Worm (Caenorhabditis elegans) whole organism, L4 larva: ENCODE results near the gene npr-15.

ENCODE experiments used
- F10B5.3 ChIP-seq: sonication (generic microtip); optimal IDR thresholded peaks from 2 replicates; lab custom pipeline; 2016; ENCODE audit warnings: mild to moderate bottlenecking, missing genetic modification characterization, missing compliant biosample characterization
- F26F4.8 ChIP-seq: fragments of 200-800 bp; sonication (Bioruptor generic); conservative IDR thresholded peaks from 2 replicates; pipeline ENCODE4 v1.3.6; 2022; ENCODE audit warnings: missing genetic modification characterization, missing compliant biosample characterization
- F37D6.2 ChIP-seq: sonication (generic microtip); optimal IDR thresholded peaks from 2 replicates; lab custom pipeline; 2016; ENCODE audit warnings: mild to moderate bottlenecking, missing genetic modification characterization, missing compliant biosample characterization
- F44E2.7 ChIP-seq: fragments of 200-800 bp; sonication (Bioruptor generic); IDR thresholded peaks from 2 replicates; pipeline ENCODE4 v2.1.2; 2022; ENCODE audit warnings: missing genetic modification characterization, missing compliant biosample characterization
- T20F7.1 ChIP-seq: fragments of 200-800 bp; sonication (Bioruptor generic); optimal IDR thresholded peaks from 2 replicates; lab custom pipeline; 2018; ENCODE audit warnings: mild to moderate bottlenecking, missing genetic modification characterization, missing compliant biosample characterization
- T26A8.4 ChIP-seq: fragments of 200-800 bp; sonication (Bioruptor generic); IDR thresholded peaks from 2 replicates; pipeline ENCODE4 v1.3.6; 2022; ENCODE audit warnings: missing genetic modification characterization, missing compliant biosample characterization
- Y48G9A.11 ChIP-seq: fragments of 200-800 bp; sonication (Bioruptor generic); IDR thresholded peaks from 2 replicates; pipeline ENCODE4 v1.3.6; 2022; ENCODE audit warnings: missing genetic modification reagents, missing genetic modification characterization, missing compliant biosample characterization
- Y75B8A.6 ChIP-seq: fragments of 200-800 bp; sonication (Bioruptor generic); IDR thresholded peaks from 2 replicates; pipeline ENCODE4 v1.3.6; 2022; ENCODE audit warnings: missing genetic modification reagents, missing genetic modification characterization, missing compliant biosample characterization
- ZK337.2 ChIP-seq: fragments of 200-800 bp; sonication (Bioruptor generic); IDR thresholded peaks from 2 replicates; pipeline ENCODE4 v1.3.6; 2022; ENCODE audit warnings: missing genetic modification reagents, missing genetic modification characterization, missing compliant biosample characterization
- aha-1 ChIP-seq: fragments of 150-350 bp; peaks from one replicate; lab custom pipeline; 2014; ENCODE audit warnings: missing biosample characterization, missing genetic modification characterization
- arid-1 ChIP-seq: fragments of 200-800 bp; sonication (Bioruptor generic); conservative IDR thresholded peaks from 2 replicates; pipeline ENCODE4 v1.3.6; 2022; ENCODE audit warnings: missing genetic modification reagents, missing genetic modification characterization, missing compliant biosample characterization
- ceh-44 ChIP-seq: fragments of 200-800 bp; sonication (Bioruptor generic); IDR thresholded peaks from 2 replicates; pipeline ENCODE4 v1.3.6; 2022; ENCODE audit warnings: missing genetic modification reagents, missing genetic modification characterization, missing compliant biosample characterization
- ceh-62 ChIP-seq: sonication (generic microtip); optimal IDR thresholded peaks from 2 replicates; lab custom pipeline; 2017; ENCODE audit warnings: missing biosample characterization, missing genetic modification characterization
- ctbp-1 ChIP-seq: fragments of 200-800 bp; sonication (Bioruptor generic); IDR thresholded peaks from 2 replicates; pipeline ENCODE4 v1.3.6; 2022; ENCODE audit warnings: missing genetic modification reagents, missing genetic modification characterization, missing compliant biosample characterization
- daf-12 ChIP-seq: fragments of 150-350 bp; optimal IDR thresholded peaks from 2 replicates; lab custom pipeline; 2014; ENCODE audit warnings: missing biosample characterization, missing genetic modification reagents, missing genetic modification characterization
- daf-16 ChIP-seq, 3 experiments: sonication (generic microtip); optimal IDR thresholded peaks; 2 replicates each; lab custom pipeline; 2016 to 2017; ENCODE audit warnings: missing genetic modification characterization in 3 of 3, missing genetic modification reagents in 3 of 3, mild to moderate bottlenecking in 2 of 3, missing compliant biosample characterization in 2 of 3, missing biosample characterization in 1 of 3, moderate library complexity in 1 of 3
- dmd-8 ChIP-seq: fragments of 200-800 bp; sonication (Bioruptor generic); IDR thresholded peaks from 2 replicates; pipeline ENCODE4 v1.3.6; 2022; ENCODE audit warnings: missing genetic modification characterization, missing compliant biosample characterization
- dmd-9 ChIP-seq: fragments of 200-800 bp; sonication (Bioruptor generic); IDR thresholded peaks from 2 replicates; pipeline ENCODE4 v1.3.6; 2022; ENCODE audit warnings: missing genetic modification reagents, missing genetic modification characterization, missing compliant biosample characterization
- dpl-1 ChIP-seq: fragments of 150-350 bp; optimal IDR thresholded peaks from 2 replicates; lab custom pipeline; 2014; ENCODE audit warnings: missing biosample characterization, missing genetic modification reagents, missing genetic modification characterization
- dve-1 ChIP-seq: sonication (generic microtip); optimal IDR thresholded peaks from 2 replicates; lab custom pipeline; 2017; ENCODE audit warnings: antibody characterized with exemption, mild to moderate bottlenecking, missing genetic modification characterization, missing compliant biosample characterization; ENCODE audit not compliant: insufficient read depth
- egl-27 ChIP-seq: sonication (generic microtip); optimal IDR thresholded peaks from 3 replicates; lab custom pipeline; 2017; ENCODE audit warnings: missing biosample characterization, missing genetic modification reagents, missing genetic modification characterization
- fkh-10 ChIP-seq: fragments of 150-350 bp; optimal IDR thresholded peaks from 2 replicates; lab custom pipeline; 2014; ENCODE audit warnings: missing biosample characterization, missing genetic modification reagents, missing genetic modification characterization
- fos-1 ChIP-seq: fragments of 150-350 bp; optimal IDR thresholded peaks from 2 replicates; lab custom pipeline; 2014; ENCODE audit warnings: missing biosample characterization, missing genetic modification characterization
- gei-8 ChIP-seq: fragments of 200-800 bp; sonication (Bioruptor generic); optimal IDR thresholded peaks from 2 replicates; lab custom pipeline; 2018; ENCODE audit warnings: mild to moderate bottlenecking, missing genetic modification characterization, missing compliant biosample characterization
- hlh-11 ChIP-seq: fragments of 200-800 bp; sonication (Bioruptor generic); optimal IDR thresholded peaks from 2 replicates; lab custom pipeline; 2018; ENCODE audit warnings: mild to moderate bottlenecking, missing genetic modification characterization, missing compliant biosample characterization
- hlh-30 ChIP-seq: sonication (generic microtip); optimal IDR thresholded peaks from 2 replicates; lab custom pipeline; 2017; ENCODE audit warnings: antibody characterized with exemption, mild to moderate bottlenecking, missing genetic modification characterization, missing compliant biosample characterization; ENCODE audit not compliant: insufficient read depth
- lim-7 ChIP-seq: fragments of 200-800 bp; sonication (Bioruptor generic); IDR thresholded peaks from 2 replicates; pipeline ENCODE4 v1.3.6; 2022; ENCODE audit warnings: missing genetic modification characterization, missing compliant biosample characterization
- lin-1 ChIP-seq: fragments of 200-800 bp; sonication (Bioruptor generic); IDR thresholded peaks from 2 replicates; pipeline ENCODE4 v1.3.6; 2022; ENCODE audit warnings: missing genetic modification reagents, missing genetic modification characterization, missing compliant biosample characterization
- lin-15B ChIP-seq: fragments of 150-350 bp; sonication (generic microtip); optimal IDR thresholded peaks from 3 replicates; lab custom pipeline; 2014; ENCODE audit warnings: missing biosample characterization, missing genetic modification characterization
- lin-29 ChIP-seq: fragments of 200-800 bp; sonication (Bioruptor generic); IDR thresholded peaks from 2 replicates; pipeline ENCODE4 v1.3.6; 2022; ENCODE audit warnings: missing genetic modification reagents, missing genetic modification characterization, missing compliant biosample characterization
- lsy-2 ChIP-seq, 2 experiments: fragments of 150-350 bp in 1 of 2; sonication (generic microtip) in 1 of 2; optimal IDR thresholded peaks; 2 replicates each; lab custom pipeline; 2014 to 2017; ENCODE audit warnings: missing biosample characterization in 2 of 2, missing genetic modification characterization in 2 of 2
- mep-1 ChIP-seq: fragments of 150-350 bp; sonication (generic microtip); optimal IDR thresholded peaks from 3 replicates; lab custom pipeline; 2014; ENCODE audit warnings: missing biosample characterization, missing genetic modification characterization
- mes-2 ChIP-seq: sonication (generic microtip); optimal IDR thresholded peaks from 2 replicates; lab custom pipeline; 2016; ENCODE audit warnings: missing genotype, mild to moderate bottlenecking, missing genetic modification characterization, missing compliant biosample characterization; ENCODE audit not compliant: poor library complexity, severe bottlenecking
- mxl-2 ChIP-seq: fragments of 200-800 bp; sonication (Bioruptor generic); conservative IDR thresholded peaks from 2 replicates; pipeline ENCODE4 v1.3.6; 2022; ENCODE audit warnings: missing genetic modification reagents, missing genetic modification characterization, missing compliant biosample characterization
- nhr-111 ChIP-seq: fragments of 200-800 bp; sonication (Bioruptor generic); optimal IDR thresholded peaks from 2 replicates; lab custom pipeline; 2018; ENCODE audit warnings: mild to moderate bottlenecking, missing genetic modification characterization, missing compliant biosample characterization
- nhr-237 ChIP-seq: sonication (generic microtip); optimal IDR thresholded peaks from 2 replicates; lab custom pipeline; 2017; ENCODE audit warnings: missing biosample characterization, missing genetic modification characterization
- nhr-28 ChIP-seq: fragments of 150-350 bp; optimal IDR thresholded peaks from 2 replicates; lab custom pipeline; 2014; ENCODE audit warnings: missing biosample characterization, missing genetic modification characterization
- nhr-41 ChIP-seq: fragments of 200-800 bp; sonication (Bioruptor generic); IDR thresholded peaks from 2 replicates; pipeline ENCODE4 v1.3.6; 2022; ENCODE audit warnings: missing genetic modification reagents, missing genetic modification characterization, missing compliant biosample characterization
- nhr-42 ChIP-seq: fragments of 200-800 bp; sonication (Bioruptor generic); IDR thresholded peaks from 2 replicates; pipeline ENCODE4 v1.3.6; 2022; ENCODE audit warnings: missing genetic modification characterization, missing compliant biosample characterization
- nhr-48 ChIP-seq: sonication (generic microtip); optimal IDR thresholded peaks from 2 replicates; lab custom pipeline; 2016; ENCODE audit warnings: mild to moderate bottlenecking, missing genetic modification characterization, missing compliant biosample characterization
- nhr-76 ChIP-seq: fragments of 150-350 bp; optimal IDR thresholded peaks from 2 replicates; lab custom pipeline; 2014; ENCODE audit warnings: missing biosample characterization, missing genetic modification characterization
- php-3 ChIP-seq: fragments of 200-800 bp; sonication (Bioruptor generic); IDR thresholded peaks from 2 replicates; pipeline ENCODE4 v1.3.6; 2022; ENCODE audit warnings: missing genetic modification reagents, missing genetic modification characterization, missing compliant biosample characterization
- pqm-1 ChIP-seq: sonication (generic microtip); optimal IDR thresholded peaks from 2 replicates; lab custom pipeline; 2017; ENCODE audit warnings: missing biosample characterization, missing genetic modification characterization
- set-16 ChIP-seq: fragments of 200-800 bp; sonication (Bioruptor generic); IDR thresholded peaks from 2 replicates; pipeline ENCODE4 v1.3.6; 2022; ENCODE audit warnings: missing genetic modification reagents, missing genetic modification characterization, missing compliant biosample characterization
- skn-1 ChIP-seq: fragments of 150-350 bp; optimal IDR thresholded peaks from 2 replicates; lab custom pipeline; 2014; ENCODE audit warnings: missing biosample characterization, missing genetic modification characterization
- snpc-1.2 ChIP-seq: fragments of 200-800 bp; sonication (Bioruptor generic); IDR thresholded peaks from 2 replicates; pipeline ENCODE4 v1.3.6; 2022; ENCODE audit warnings: missing genetic modification reagents, missing genetic modification characterization, missing compliant biosample characterization
- spr-3 ChIP-seq: fragments of 200-800 bp; sonication (Bioruptor generic); optimal IDR thresholded peaks from 2 replicates; lab custom pipeline; 2018; ENCODE audit warnings: mild to moderate bottlenecking, missing genetic modification characterization, missing compliant biosample characterization
- tra-1 ChIP-seq: fragments of 200-800 bp; sonication (Bioruptor generic); IDR thresholded peaks from 2 replicates; pipeline ENCODE4 v1.3.6; 2022; ENCODE audit warnings: missing genetic modification reagents, missing genetic modification characterization, missing compliant biosample characterization
- zag-1 ChIP-seq: fragments of 150-350 bp; optimal IDR thresholded peaks from 2 replicates; lab custom pipeline; 2014; ENCODE audit warnings: missing biosample characterization, missing genetic modification characterization
- zfp-3 ChIP-seq: fragments of 200-800 bp; sonication (Bioruptor generic); conservative IDR thresholded peaks from 2 replicates; pipeline ENCODE4 v1.3.6; 2022; ENCODE audit warnings: missing genetic modification reagents, missing genetic modification characterization, missing compliant biosample characterization
- zip-2 ChIP-seq: fragments of 150-350 bp; optimal IDR thresholded peaks from 2 replicates; lab custom pipeline; 2014; ENCODE audit warnings: missing biosample characterization, missing genetic modification characterization
- ztf-7 ChIP-seq: fragments of 150-350 bp; optimal IDR thresholded peaks from 2 replicates; lab custom pipeline; 2014; ENCODE audit warnings: missing biosample characterization, missing genetic modification characterization

The npr-15 gene

DNA sequence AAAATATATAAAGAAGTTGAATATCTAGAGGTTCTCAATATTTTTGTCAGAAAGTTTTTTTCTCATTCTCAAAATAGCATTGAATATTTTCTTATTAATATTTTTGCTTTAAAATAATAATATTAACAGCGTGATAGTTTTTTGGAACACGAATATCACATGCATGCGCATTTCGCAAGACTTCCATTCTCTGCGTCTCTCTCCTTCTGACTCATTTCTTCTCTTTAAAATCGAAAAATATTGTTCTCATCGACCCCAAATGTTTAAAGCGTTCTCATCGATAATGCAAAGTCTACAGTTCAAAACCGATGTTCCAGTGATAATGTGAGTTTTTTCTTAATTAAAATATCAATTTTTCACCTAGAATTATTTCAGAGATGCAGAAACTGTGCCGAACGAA, 8.9 kb upstream of the npr-15 start, which contains the start of gene C14B1.3 (continued):
- TF ChIP-seq ctbp-1 (GFP tag; lab: Robert Waterston, UW) (no peak), dmd-8 (GFP tag; lab: Robert Waterston, UW) (no peak), Y48G9A.11 (GFP tag; lab: Robert Waterston, UW) (no peak), arid-1 (no peak), nhr-28 (peak; percentile 51), Y75B8A.6 (GFP tag; lab: Robert Waterston, UW) (no peak), lin-1 (GFP tag; lab: Robert Waterston, UW) (no peak), mxl-2 (GFP tag; lab: Robert Waterston, UW) (no peak), dmd-9 (GFP tag; lab: Robert Waterston, UW) (no peak), ZK337.2 (GFP tag; lab: Robert Waterston, UW) (no peak), fos-1 (tag; lab: Kevin White, UChicago) (no peak), zag-1 (tag; lab: Kevin White, UChicago) (no peak), lsy-2 (tag; optimal IDR thresholded peaks at IDR 0.05; lab: Kevin White, UChicago) (peak in 1 of 2 experiments; percentile 72), ceh-44 (GFP tag; lab: Robert Waterston, UW) (no peak), dve-1 (tag; lab: Kevin White, UChicago) (peak; percentile 76), egl-27 (no peak), F37D6.2 (no peak), fkh-10 (GFP tag; lab: Kevin White, UChicago) (no peak), nhr-48 (tag; lab: Kevin White, UChicago) (no peak), lin-15B (tag; lab: Kevin White, UChicago) (no peak), zip-2 (tag; lab: Kevin White, UChicago) (no peak), nhr-237 (tag; lab: Kevin White, UChicago) (no peak), lin-29 (GFP tag; lab: Robert Waterston, UW) (no peak), ztf-7 (peak; percentile 3), set-16 (GFP tag; lab: Robert Waterston, UW) (no peak), gei-8 (GFP tag; lab: Kevin White, UChicago) (no peak), spr-3 (GFP tag; lab: Kevin White, UChicago) (no peak), aha-1 (tag; lab: Kevin White, UChicago) (peak; percentile 84), daf-12 (tag; lab: Kevin White, UChicago) (no peak), mes-2 (tag; lab: Kevin White, UChicago) (peak; percentile 65), tra-1 (no peak), T26A8.4 (no peak), nhr-76 (tag; lab: Kevin White, UChicago) (no peak), mep-1 (peak; percentile 65), lim-7 (GFP tag; lab: Robert Waterston, UW) (no peak), pqm-1 (tag; lab: Kevin White, UChicago) (peak; percentile 23), F44E2.7 (GFP tag; lab: Robert Waterston, UW) (no peak), hlh-11 (tag; lab: Kevin White, UChicago) (peak; percentile 35), dpl-1 (GFP tag; lab: Kevin White, UChicago) (peak; percentile 43), snpc-1.2 (no peak), nhr-41 (no peak), nhr-42 (GFP tag; lab: Robert Waterston, UW) (no peak), F26F4.8 (GFP tag; lab: Robert Waterston, UW) (no peak), ceh-62 (no peak), php-3 (no peak), T20F7.1 (peak; percentile 47), skn-1 (tag; lab: Kevin White, UChicago) (no peak), zfp-3 (GFP tag; lab: Robert Waterston, UW) (no peak), F10B5.3 (no peak), hlh-30 (tag; lab: Kevin White, UChicago) (peak; percentile 93), daf-16 (GFP tag; optimal IDR thresholded peaks at IDR 0.05; lab: Kevin White, UChicago) (no peak), daf-16 (tag; optimal IDR thresholded peaks at IDR 0.05; lab: Kevin White, UChicago) (peak; percentile 11), nhr-111 (GFP tag; lab: Kevin White, UChicago) (no peak)
